Fruit fly (Drosophila melanogaster) whole organism, embryonic: Measurements from ENCODE around the gene MYPT-75D.

Experiments
- Atf6 ChIP-seq: fragments of 200-800 bp; sonication (Bioruptor generic); IDR thresholded peaks from 2 replicates; pipeline ENCODE4 v1.3.6; 2022; ENCODE audit warnings: missing biosample characterization, missing genetic modification characterization
- CG10979 ChIP-seq: fragments of 200-800 bp; sonication (Bioruptor generic); optimal IDR thresholded peaks from 2 replicates; lab custom pipeline; 2018; ENCODE audit warnings: missing biosample characterization, mild to moderate bottlenecking, missing genetic modification characterization, moderate library complexity
- CG11085 ChIP-seq: fragments of 200-800 bp; sonication (Bioruptor generic); IDR thresholded peaks from 2 replicates; pipeline ENCODE4 v1.3.6; 2022; ENCODE audit warnings: missing biosample characterization, missing genetic modification characterization
- CG18619 ChIP-seq: fragments of 200-800 bp; sonication (Bioruptor generic); optimal IDR thresholded peaks from 3 replicates; lab custom pipeline; 2017; ENCODE audit warnings: missing biosample characterization, mild to moderate bottlenecking, missing genetic modification characterization
- CG31224 ChIP-seq: fragments of 200-800 bp; sonication (Bioruptor generic); IDR thresholded peaks from 2 replicates; pipeline ENCODE4 v1.3.6; 2022; ENCODE audit warnings: missing biosample characterization, missing genetic modification characterization
- CG32772 ChIP-seq: fragments of 200-800 bp; sonication (Bioruptor generic); IDR thresholded peaks from 2 replicates; pipeline ENCODE4 v1.3.6; 2022; ENCODE audit warnings: missing biosample characterization, missing genetic modification characterization
- CG3838 ChIP-seq: fragments of 200-800 bp; sonication (Bioruptor generic); optimal IDR thresholded peaks from 3 replicates; lab custom pipeline; 2016; ENCODE audit warnings: missing biosample characterization, missing genetic modification characterization
- CG4424 ChIP-seq: fragments of 200-800 bp; sonication (Bioruptor generic); optimal IDR thresholded peaks from 3 replicates; lab custom pipeline; 2016; ENCODE audit warnings: missing biosample characterization, missing genetic modification characterization
- CG5953 ChIP-seq: fragments of 200-800 bp; sonication (Bioruptor generic); IDR thresholded peaks from 2 replicates; pipeline ENCODE4 v1.3.6; 2022; ENCODE audit warnings: missing biosample characterization, missing genetic modification characterization
- CG7556 ChIP-seq: fragments of 200-800 bp; sonication (Bioruptor generic); optimal IDR thresholded peaks from 2 replicates; lab custom pipeline; 2017; ENCODE audit warnings: missing biosample characterization, mild to moderate bottlenecking, missing genetic modification characterization
- CG9932 ChIP-seq: fragments of 200-800 bp; sonication (Bioruptor generic); IDR thresholded peaks from 2 replicates; pipeline ENCODE4 v1.3.6; 2022; ENCODE audit warnings: missing biosample characterization, missing genetic modification characterization
- CHES-1-like ChIP-seq: fragments of 200-800 bp; sonication (Bioruptor generic); optimal IDR thresholded peaks from 2 replicates; lab custom pipeline; 2016; ENCODE audit warnings: missing biosample characterization, missing genetic modification characterization
- CTCF ChIP-seq: fragments of 200-800 bp; sonication (Bioruptor generic); optimal IDR thresholded peaks from 2 replicates; lab custom pipeline; 2017; ENCODE audit warnings: missing biosample characterization, mild to moderate bottlenecking, missing genetic modification characterization, moderate library complexity
- Deaf1 ChIP-seq: fragments of 200-800 bp; optimal IDR thresholded peaks from 3 replicates; lab custom pipeline; 2019; ENCODE audit warnings: missing biosample characterization, mild to moderate bottlenecking, missing genetic modification characterization, moderate library complexity
- Dref ChIP-seq: fragments of 200-800 bp; sonication (Bioruptor generic); IDR thresholded peaks from 2 replicates; pipeline ENCODE4 v1.3.6; 2022; ENCODE audit warnings: missing biosample characterization, missing genetic modification characterization
- Drgx ChIP-seq: fragments of 200-800 bp; sonication (Bioruptor generic); IDR thresholded peaks from 2 replicates; pipeline ENCODE4 v1.3.6; 2022; ENCODE audit warnings: missing biosample characterization, missing genetic modification characterization
- Fer1 ChIP-seq: fragments of 200-800 bp; sonication (Bioruptor generic); optimal IDR thresholded peaks from 2 replicates; lab custom pipeline; 2017; ENCODE audit warnings: missing biosample characterization, mild to moderate bottlenecking, missing genetic modification characterization
- Fer3 ChIP-seq: fragments of 200-800 bp; sonication (Bioruptor generic); optimal IDR thresholded peaks from 2 replicates; lab custom pipeline; 2018; ENCODE audit warnings: missing biosample characterization, mild to moderate bottlenecking, missing genetic modification characterization, moderate library complexity
- HmgZ ChIP-seq: fragments of 200-800 bp; sonication (Bioruptor generic); optimal IDR thresholded peaks from 2 replicates; lab custom pipeline; 2018; ENCODE audit warnings: missing biosample characterization, mild to moderate bottlenecking, missing genetic modification characterization
- Hmr ChIP-seq: fragments of 200-800 bp; sonication (Bioruptor generic); optimal IDR thresholded peaks from 3 replicates; lab custom pipeline; 2017; ENCODE audit warnings: mild to moderate bottlenecking, missing biosample characterization, missing genetic modification reagents, missing genetic modification characterization
- Hr78 ChIP-seq, 2 experiments: fragments of 200-800 bp in 1 of 2; fragments of >200 bp in 1 of 2; sonication (Bioruptor generic) in 1 of 2; optimal IDR thresholded peaks; 2 replicates each; lab custom pipeline; 2017 to 2019; ENCODE audit warnings: missing biosample characterization in 2 of 2, missing genetic modification characterization in 2 of 2, mild to moderate bottlenecking in 1 of 2, moderate library complexity in 1 of 2
- Kr ChIP-seq: fragments of 200-800 bp; sonication (Bioruptor generic); optimal IDR thresholded peaks from 2 replicates; lab custom pipeline; 2017; ENCODE audit warnings: missing biosample characterization, mild to moderate bottlenecking, missing genetic modification characterization
- Lhr ChIP-seq: fragments of 200-800 bp; sonication (Bioruptor generic); optimal IDR thresholded peaks from 3 replicates; lab custom pipeline; 2017; ENCODE audit warnings: mild to moderate bottlenecking, missing biosample characterization, missing genetic modification reagents, missing genetic modification characterization
- Myb ChIP-seq: fragments of 200-800 bp; sonication (Bioruptor generic); optimal IDR thresholded peaks from 2 replicates; lab custom pipeline; 2016; ENCODE audit warnings: missing biosample characterization, missing genetic modification characterization
- NC2β ChIP-seq: fragments of 200-800 bp; sonication (Bioruptor generic); optimal IDR thresholded peaks from 2 replicates; lab custom pipeline; 2016; ENCODE audit warnings: missing biosample characterization, missing genetic modification characterization
- Nf-YB ChIP-seq: fragments of 200-800 bp; sonication (Bioruptor generic); optimal IDR thresholded peaks from 3 replicates; lab custom pipeline; 2019; ENCODE audit warnings: missing biosample characterization, mild to moderate bottlenecking, missing genetic modification characterization, moderate library complexity
- Sox102F ChIP-seq: fragments of 200-800 bp; sonication (Bioruptor generic); optimal IDR thresholded peaks from 2 replicates; lab custom pipeline; 2018; ENCODE audit warnings: missing biosample characterization, mild to moderate bottlenecking, missing genetic modification characterization, moderate library complexity
- Xrp1 ChIP-seq: fragments of 200-800 bp; sonication (Bioruptor generic); IDR thresholded peaks from 2 replicates; pipeline ENCODE4 v1.3.6; 2022; ENCODE audit warnings: missing biosample characterization, missing genetic modification characterization
- bbx ChIP-seq: fragments of 200-800 bp; sonication (Bioruptor generic); IDR thresholded peaks from 2 replicates; pipeline ENCODE4 v1.3.6; 2022; ENCODE audit warnings: missing biosample characterization, missing genetic modification characterization; ENCODE audit not compliant: partially characterized antibody
- corto ChIP-seq: fragments of 200-800 bp; sonication (Bioruptor generic); optimal IDR thresholded peaks from 2 replicates; lab custom pipeline; 2016; ENCODE audit warnings: missing biosample characterization, mild to moderate bottlenecking, missing genetic modification characterization, moderate library complexity
- crc ChIP-seq: fragments of 200-800 bp; sonication (Bioruptor generic); optimal IDR thresholded peaks from 2 replicates; lab custom pipeline; 2016; ENCODE audit warnings: missing biosample characterization, missing genetic modification characterization
- ems ChIP-seq: fragments of 200-800 bp; sonication (Bioruptor generic); optimal IDR thresholded peaks from 3 replicates; lab custom pipeline; 2016; ENCODE audit warnings: missing biosample characterization, missing genetic modification characterization
- ewg ChIP-seq: fragments of 200-800 bp; sonication (Bioruptor generic); optimal IDR thresholded peaks from 3 replicates; lab custom pipeline; 2017; ENCODE audit warnings: mild to moderate bottlenecking, missing biosample characterization, missing genetic modification reagents, missing genetic modification characterization
- eyg ChIP-seq: fragments of 200-800 bp; sonication (Bioruptor generic); optimal IDR thresholded peaks from 3 replicates; lab custom pipeline; 2016; ENCODE audit warnings: missing biosample characterization, missing genetic modification characterization
- fu2 ChIP-seq: fragments of 200-800 bp; sonication (Bioruptor generic); optimal IDR thresholded peaks from 2 replicates; lab custom pipeline; 2016; ENCODE audit warnings: missing biosample characterization, missing genetic modification characterization
- grau ChIP-seq: fragments of 200-800 bp; optimal IDR thresholded peaks from 3 replicates; lab custom pipeline; 2019; ENCODE audit warnings: missing biosample characterization, mild to moderate bottlenecking, missing genetic modification characterization, moderate library complexity
- gro ChIP-seq: fragments of 200-800 bp; sonication (Bioruptor generic); optimal IDR thresholded peaks from 2 replicates; lab custom pipeline; 2016; ENCODE audit warnings: missing biosample characterization, missing genetic modification characterization
- gt ChIP-seq: fragments of 200-800 bp; sonication (Bioruptor generic); IDR thresholded peaks from 2 replicates; pipeline ENCODE4 v1.3.6; 2022; ENCODE audit warnings: missing biosample characterization, missing genetic modification characterization
- lilli ChIP-seq: fragments of 200-800 bp; sonication (Bioruptor generic); optimal IDR thresholded peaks from 3 replicates; lab custom pipeline; 2016; ENCODE audit warnings: missing biosample characterization, missing genetic modification characterization
- nom ChIP-seq: fragments of 200-800 bp; sonication (Bioruptor generic); optimal IDR thresholded peaks from 2 replicates; lab custom pipeline; 2017; ENCODE audit warnings: missing biosample characterization, missing genetic modification characterization, mild to moderate bottlenecking, moderate library complexity, missing genetic modification reagents
- pb ChIP-seq: fragments of 200-800 bp; sonication (Bioruptor generic); optimal IDR thresholded peaks from 3 replicates; lab custom pipeline; 2016; ENCODE audit warnings: missing biosample characterization, missing genetic modification characterization
- phol ChIP-seq: fragments of 200-800 bp; sonication (Bioruptor generic); optimal IDR thresholded peaks from 3 replicates; lab custom pipeline; 2018; ENCODE audit warnings: missing biosample characterization, mild to moderate bottlenecking, missing genetic modification characterization, moderate library complexity
- prd ChIP-seq, 3 experiments: fragments of >200 bp in 2 of 3; fragments of 200-800 bp in 1 of 3; sonication (Bioruptor generic) in 1 of 3; optimal IDR thresholded peaks in 2 of 3; IDR thresholded peaks in 1 of 3; 2 replicates in 2 of 3; 3 replicates in 1 of 3; pipeline versions ENCODE4 v1.3.6 to Lab custom; 2017 to 2022; ENCODE audit warnings: missing biosample characterization in 1 of 3, missing genetic modification characterization in 1 of 3
- pros ChIP-seq: fragments of 200-800 bp; sonication (Bioruptor generic); optimal IDR thresholded peaks from 3 replicates; lab custom pipeline; 2019; ENCODE audit warnings: missing biosample characterization, mild to moderate bottlenecking, missing genetic modification characterization, moderate library complexity
- pzg ChIP-seq: fragments of 200-800 bp; sonication (Bioruptor generic); optimal IDR thresholded peaks from 3 replicates; lab custom pipeline; 2018; ENCODE audit warnings: missing biosample characterization, mild to moderate bottlenecking, missing genetic modification characterization, moderate library complexity
- row ChIP-seq: fragments of 200-800 bp; sonication (Bioruptor generic); IDR thresholded peaks from 3 replicates; pipeline ENCODE4 v1.3.6; 2022; ENCODE audit warnings: missing biosample characterization, missing genetic modification characterization
- sisA ChIP-seq: fragments of 200-800 bp; sonication (Bioruptor generic); IDR thresholded peaks from 2 replicates; pipeline ENCODE4 v1.3.6; 2022; ENCODE audit warnings: missing biosample characterization, missing genetic modification characterization
- slbo ChIP-seq: fragments of 200-800 bp; sonication (Bioruptor generic); IDR thresholded peaks from 2 replicates; pipeline ENCODE4 v1.3.6; 2022; ENCODE audit warnings: missing biosample characterization, missing genetic modification characterization
- usp ChIP-seq: fragments of >200 bp; optimal IDR thresholded peaks from 2 replicates; lab custom pipeline; 2017; ENCODE audit warnings: missing biosample characterization, missing genetic modification characterization
- wor ChIP-seq: fragments of 200-800 bp; sonication (Bioruptor generic); IDR thresholded peaks from 2 replicates; pipeline ENCODE4 v1.3.6; 2022; ENCODE audit warnings: missing biosample characterization, missing genetic modification characterization
- z ChIP-seq: fragments of 200-800 bp; sonication (Bioruptor generic); IDR thresholded peaks from 3 replicates; pipeline ENCODE4 v1.3.6; 2022; ENCODE audit warnings: missing biosample characterization, missing genetic modification characterization

The MYPT-75D gene

DNA sequence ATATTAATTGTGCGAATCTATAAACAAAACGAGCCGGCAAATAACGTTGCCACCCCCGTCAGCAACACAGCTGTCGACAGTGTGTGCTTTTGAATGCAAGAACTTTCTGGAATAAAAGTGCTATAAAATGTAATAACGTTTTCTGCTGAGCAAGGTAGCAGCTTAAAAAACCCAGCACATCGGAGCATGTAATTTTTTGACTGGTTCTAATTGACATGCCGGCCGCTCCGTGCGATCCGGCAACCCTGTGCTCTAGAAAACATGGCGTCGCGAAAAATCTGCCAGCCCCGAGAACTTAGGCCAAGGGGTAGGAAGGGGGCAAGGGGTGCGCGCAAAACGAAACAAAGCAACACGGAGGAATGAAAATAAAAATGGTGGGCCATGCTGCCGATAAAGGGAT lies 46.4 kb downstream of the MYPT-75D start (continued):
- TF ChIP-seq ewg (GFP tag; lab: Kevin White, UChicago) (peak; percentile 13), Hr78 (GFP tag; optimal IDR thresholded peaks at IDR 0.05; lab: Kevin White, UChicago) (no peak), sisA (GFP tag; lab: Robert Waterston, UW) (0 out of 2 replicates have a peak, but pooled peaks have one; percentile 8), Atf6 (GFP tag; lab: Robert Waterston, UW) (no peak), Fer3 (tag; lab: Kevin White, UChicago) (peak; percentile 25), NC2β (GFP tag; lab: Kevin White, UChicago) (peak; percentile 3), CG5953 (GFP tag; lab: Robert Waterston, UW) (no peak), eyg (GFP tag; lab: Kevin White, UChicago) (no peak), pros (GFP tag; lab: Kevin White, UChicago) (no peak), corto (no peak), Dref (GFP tag; lab: Robert Waterston, UW) (peak; percentile 42), CG32772 (no peak), slbo (GFP tag; lab: Robert Waterston, UW) (0 out of 2 replicates have a peak, but pooled peaks have one; percentile 20), CG9932 (GFP tag; lab: Robert Waterston, UW) (peak; percentile 15; the same call in 1 of the 2 replicates), prd (optimal IDR thresholded peaks at IDR 0.05; lab: Kevin White, UChicago) (no peak), prd (GFP tag; IDR thresholded peaks at IDR 0.05; lab: Robert Waterston, UW) (peak; percentile 6; the same call in 1 of the 3 replicates), CTCF (GFP tag; lab: Kevin White, UChicago) (peak; percentile 30), Drgx (GFP tag; lab: Robert Waterston, UW) (peak; percentile 36; the same call in 1 of the 2 replicates), fu2 (GFP tag; lab: Kevin White, UChicago) (no peak), lilli (GFP tag; lab: Kevin White, UChicago) (peak; percentile 21), Nf-YB (no peak), CG31224 (GFP tag; lab: Robert Waterston, UW) (no peak), CG11085 (no peak), ems (GFP tag; lab: Kevin White, UChicago) (no peak), usp (GFP tag; lab: Kevin White, UChicago) (no peak), nom (peak; percentile 56), CG18619 (GFP tag; lab: Kevin White, UChicago) (no peak), CG10979 (no peak), Lhr (GFP tag; lab: Kevin White, UChicago) (no peak), Sox102F (GFP tag; lab: Kevin White, UChicago) (no peak), CG7556 (GFP tag; lab: Kevin White, UChicago) (no peak), Kr (GFP tag; lab: Kevin White, UChicago) (peak; percentile 48), row (GFP tag; lab: Robert Waterston, UW) (peak; percentile 46; the same call in 2 of the 3 replicates), phol (tag; lab: Kevin White, UChicago) (peak; percentile 98), CG4424 (GFP tag; lab: Kevin White, UChicago) (peak; percentile 7), crc (no peak), Myb (peak; percentile 40), Fer1 (peak; percentile 19), bbx (GFP tag; lab: Robert Waterston, UW) (peak; percentile 33; the same call in 1 of the 2 replicates), gro (GFP tag; lab: Kevin White, UChicago) (no peak), pzg (GFP tag; lab: Kevin White, UChicago) (peak; percentile 51), CG3838 (no peak), wor (GFP tag; lab: Robert Waterston, UW) (no peak), gt (GFP tag; lab: Robert Waterston, UW) (no peak), pb (GFP tag; lab: Kevin White, UChicago) (no peak), HmgZ (tag; lab: Kevin White, UChicago) (peak; percentile 31), z (no peak), Hmr (GFP tag; lab: Kevin White, UChicago) (no peak), grau (tag; lab: Kevin White, UChicago) (peak; percentile 28), Xrp1 (GFP tag; lab: Robert Waterston, UW) (0 out of 2 replicates have a peak, but pooled peaks have one; percentile 26), CHES-1-like (GFP tag; lab: Kevin White, UChicago) (peak; percentile 28), Deaf1 (tag; lab: Kevin White, UChicago) (no peak)
